Fruit fly (Drosophila melanogaster) whole organism, pupa: Measurements from ENCODE around the gene CG4367.

Source experiments
- CG32121 ChIP-seq: fragments of 200-800 bp; sonication (Bioruptor generic); IDR thresholded peaks from 2 replicates; pipeline ENCODE4 v1.3.6; 2022; ENCODE audit warnings: missing biosample characterization, missing genetic modification characterization
- CG9948 ChIP-seq: fragments of 200-800 bp; sonication (Bioruptor generic); optimal IDR thresholded peaks from 2 replicates; lab custom pipeline; 2018; ENCODE audit warnings: missing biosample characterization, mild to moderate bottlenecking, missing genetic modification characterization, moderate library complexity

DNA sequence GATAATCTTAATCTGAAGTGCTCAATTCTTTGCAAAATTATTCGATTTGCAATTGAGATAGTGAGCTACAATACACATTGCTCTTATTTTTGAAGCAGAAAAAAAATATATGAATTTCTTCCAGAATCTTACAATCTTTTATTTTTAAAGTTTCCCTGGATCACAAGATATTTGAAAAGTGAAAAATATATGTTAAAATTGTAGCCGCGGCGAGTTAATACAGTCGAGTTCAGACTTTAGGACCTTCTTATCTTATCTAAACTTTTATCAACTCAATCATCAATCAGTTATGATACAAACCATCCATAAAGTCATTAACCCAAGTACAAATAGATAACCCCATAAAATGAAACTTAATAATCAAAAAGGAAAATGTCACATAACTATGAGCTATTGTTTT lies 6.1 kb upstream of the CG4367 start:
- TF ChIP-seq CG32121 (GFP tag; lab: Robert Waterston, UW) (no peak), CG9948 (tag; lab: Kevin White, UChicago) (no peak)
